Worm (Caenorhabditis elegans): ENCODE data around the gene srlf-30.

Gene srlf-30

DNA sequence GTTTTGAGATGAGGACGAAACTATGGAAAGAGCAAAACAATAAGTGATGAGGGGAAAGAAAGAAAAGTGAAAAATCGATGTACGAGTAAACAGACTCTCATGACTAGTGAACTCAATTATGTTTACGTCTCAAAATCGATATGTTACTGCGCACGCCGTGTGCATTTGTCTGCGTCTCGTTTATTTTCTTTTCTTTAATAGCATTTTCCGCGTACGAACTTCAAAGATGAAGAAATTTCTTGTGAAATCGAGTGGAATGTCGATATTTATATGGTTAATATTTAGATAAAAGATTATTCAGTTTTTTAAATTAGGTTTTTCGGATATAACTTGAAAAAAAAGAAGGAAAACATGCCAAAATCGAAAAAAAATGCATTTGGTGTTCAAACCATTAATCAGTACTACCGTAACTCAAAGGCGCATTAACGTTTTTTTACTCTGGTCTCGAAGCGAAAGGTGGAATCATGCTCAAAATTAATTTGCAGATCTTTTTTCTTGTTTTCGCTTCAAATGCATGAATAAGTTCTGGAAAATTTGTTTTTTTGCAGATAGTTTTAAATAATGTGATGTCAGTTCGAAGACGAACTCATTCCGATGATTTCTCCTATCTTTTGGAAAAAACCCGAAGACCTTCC is 36.8 kb downstream of the srlf-30 start, which contains the start of gene fic-1 (continued):
- TF ChIP-seq nhr-85 (tag) (peak; percentile 57), F16B12.6 (tag; optimal IDR thresholded peaks at IDR 0.05) (no peak), lir-3 (tag; optimal IDR thresholded peaks at IDR 0.05; ENCODE audit: poor library complexity) (peak; percentile 35), rnt-1 (tag; optimal IDR thresholded peaks at IDR 0.05) (peak; percentile 20), nhr-11 (tag; optimal IDR thresholded peaks at IDR 0.05) (no peak), ceh-82 (tag; optimal IDR thresholded peaks at IDR 0.05) (peak; percentile 60 to 75 (median 63)), ceh-88 (GFP tag; IDR thresholded peaks at IDR 0.05) (no peak), sptf-1 (tag; optimal IDR thresholded peaks at IDR 0.05) (no peak), nhr-47 (tag; optimal IDR thresholded peaks at IDR 0.05) (peak; percentile 57), aly-2 (tag; optimal IDR thresholded peaks at IDR 0.05) (no peak), nhr-20 (tag; optimal IDR thresholded peaks at IDR 0.05) (peak; percentile 35), mdl-1 (tag; optimal IDR thresholded peaks at IDR 0.05) (peak in 1 of 2 experiments; percentile 73), nhr-28 (tag; optimal IDR thresholded peaks at IDR 0.05) (no peak), sup-37 (GFP tag; optimal IDR thresholded peaks at IDR 0.05) (no peak), pag-3 (tag; optimal IDR thresholded peaks at IDR 0.05; ENCODE audit: borderline replicate concordance, insufficient read depth) (no peak), nhr-19 (GFP tag; conservative IDR thresholded peaks at IDR 0.05) (peak; percentile 46), fkh-8 (tag; optimal IDR thresholded peaks at IDR 0.05) (peak; percentile 84), vab-15 (tag; optimal IDR thresholded peaks at IDR 0.05) (no peak), alr-1 (tag; optimal IDR thresholded peaks at IDR 0.05; ENCODE audit: borderline replicate concordance) (no peak), dpl-1 (GFP tag; optimal IDR thresholded peaks at IDR 0.05) (peak in 1 of 3 experiments; percentile 49), elt-2 (tag; optimal IDR thresholded peaks at IDR 0.05) (no peak), C04F5.9 (tag; optimal IDR thresholded peaks at IDR 0.05) (no peak), efl-1 (optimal IDR thresholded peaks at IDR 0.05) (peak; percentile 42 to 57), efl-1 (GFP tag; optimal IDR thresholded peaks at IDR 0.05 in 1 of 2) (peak; percentile 19 to 52), zag-1 (tag; optimal IDR thresholded peaks at IDR 0.05) (no peak), fkh-10 (GFP tag; optimal IDR thresholded peaks at IDR 0.05) (peak; percentile 75), dsc-1 (tag; optimal IDR thresholded peaks at IDR 0.05) (peak; percentile 52), unc-130 (tag; optimal IDR thresholded peaks at IDR 0.05) (no peak), fos-1 (tag; optimal IDR thresholded peaks at IDR 0.05) (no peak), skn-1 (tag; optimal IDR thresholded peaks at IDR 0.05) (peak; percentile 71), blmp-1 (tag; optimal IDR thresholded peaks at IDR 0.05) (no peak), lin-35 (GFP tag; optimal IDR thresholded peaks at IDR 0.05) (peak; percentile 51 to 61), ets-5 (GFP tag; IDR thresholded peaks at IDR 0.05) (no peak), pqm-1 (tag; optimal IDR thresholded peaks at IDR 0.05) (no peak), grh-1 (GFP tag; IDR thresholded peaks at IDR 0.05) (no peak), C34B4.2 (tag; optimal IDR thresholded peaks at IDR 0.05) (no peak), pax-3 (tag; optimal IDR thresholded peaks at IDR 0.05) (peak; percentile 5), tlp-1 (tag; optimal IDR thresholded peaks at IDR 0.05) (no peak), xbp-1 (tag; optimal IDR thresholded peaks at IDR 0.05) (peak; percentile 46), swsn-7 (tag; optimal IDR thresholded peaks at IDR 0.05) (peak; percentile 65), nhr-90 (tag; optimal IDR thresholded peaks at IDR 0.05; ENCODE audit: poor library complexity) (peak; percentile 36), nhr-76 (tag; optimal IDR thresholded peaks at IDR 0.05) (no peak), ces-1 (GFP tag; optimal IDR thresholded peaks at IDR 0.05) (peak; percentile 96), unc-86 (tag; optimal IDR thresholded peaks at IDR 0.05) (peak; percentile 44), jun-1 (tag; optimal IDR thresholded peaks at IDR 0.05) (peak; percentile 16), nhr-77 (tag; optimal IDR thresholded peaks at IDR 0.05) (no peak), ama-1 (optimal IDR thresholded peaks at IDR 0.05) (no peak), snu-23 (GFP tag; optimal IDR thresholded peaks at IDR 0.05) (peak; percentile 64), elt-3 (tag; optimal IDR thresholded peaks at IDR 0.05) (no peak), lin-39 (tag; optimal IDR thresholded peaks at IDR 0.05) (no peak)

Measured in whole organism, L1 larva.